Fruit fly (Drosophila melanogaster): ENCODE results near the gene rgn.

dm6 chr3L:21453623-21454022 lies 71.3 kb downstream of the rgn start:
- TF ChIP-seq kay (GFP tag; ENCODE audit: borderline replicate concordance) = no peak
- TF ChIP-seq pad (GFP tag; optimal IDR thresholded peaks at IDR 0.05) = no peak
- no peak for TF ChIP-seq CG33017 (tag; optimal IDR thresholded peaks at IDR 0.05)
- no peak for TF ChIP-seq CG7045 (GFP tag; optimal IDR thresholded peaks at IDR 0.05)
- no peak for TF ChIP-seq CG1620 (GFP tag; optimal IDR thresholded peaks at IDR 0.05)
- TF ChIP-seq cic (GFP tag; optimal IDR thresholded peaks at IDR 0.05) = no peak
- no peak for TF ChIP-seq toe (GFP tag; optimal IDR thresholded peaks at IDR 0.05)
